Worm (Caenorhabditis elegans): ENCODE data around the gene msp-3.

- TF ChIP-seq nhr-237 (tag; optimal IDR thresholded peaks at IDR 0.05) (no peak), Y55F3AM.14 (GFP tag; optimal IDR thresholded peaks at IDR 0.05) (no peak), aly-2 (tag; optimal IDR thresholded peaks at IDR 0.05) (no peak), skn-1 (tag; optimal IDR thresholded peaks at IDR 0.05) (no peak), ama-1 (optimal IDR thresholded peaks at IDR 0.05) (no peak)
Measured at ce11 chrII:4784436-4784835, 1.6 kb downstream of the msp-3 start, which contains the start of gene nep-12.
